Worm (Caenorhabditis elegans): ENCODE data around the gene Y47D7A.17.

Gene Y47D7A.17

DNA sequence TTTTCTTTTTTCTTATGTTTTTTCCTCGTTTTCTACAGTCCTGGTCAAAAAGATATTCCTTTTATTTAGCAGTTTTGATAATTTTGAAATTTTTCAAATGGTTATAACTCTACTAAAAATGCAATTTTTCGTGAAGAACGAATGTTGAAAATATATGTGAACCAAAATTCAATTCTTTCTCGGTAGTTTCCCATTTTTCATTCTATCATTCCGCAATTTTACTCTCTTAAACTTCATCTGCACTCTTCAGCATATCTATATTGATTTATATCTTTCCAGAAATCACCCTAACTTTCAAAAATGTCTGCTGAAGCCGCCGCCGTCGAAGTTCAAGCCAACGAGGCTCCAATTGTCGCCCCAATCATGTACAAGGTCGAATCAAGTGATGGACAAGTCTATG lies 10.5 kb upstream of the Y47D7A.17 start, which contains the start of gene skr-7:
TSS of gene skr-7 (plus strand) at position 301 of the 400 bp plus-strand sequence.
- TF ChIP-seq nhr-120 (GFP tag; IDR thresholded peaks at IDR 0.05) (no peak), ceh-91 (GFP tag; IDR thresholded peaks at IDR 0.05) (no peak), nfyb-1 (GFP tag; IDR thresholded peaks at IDR 0.05) (no peak), die-1 (tag; optimal IDR thresholded peaks at IDR 0.05) (no peak), lsl-1 (GFP tag; optimal IDR thresholded peaks at IDR 0.05) (no peak)

DNA sequence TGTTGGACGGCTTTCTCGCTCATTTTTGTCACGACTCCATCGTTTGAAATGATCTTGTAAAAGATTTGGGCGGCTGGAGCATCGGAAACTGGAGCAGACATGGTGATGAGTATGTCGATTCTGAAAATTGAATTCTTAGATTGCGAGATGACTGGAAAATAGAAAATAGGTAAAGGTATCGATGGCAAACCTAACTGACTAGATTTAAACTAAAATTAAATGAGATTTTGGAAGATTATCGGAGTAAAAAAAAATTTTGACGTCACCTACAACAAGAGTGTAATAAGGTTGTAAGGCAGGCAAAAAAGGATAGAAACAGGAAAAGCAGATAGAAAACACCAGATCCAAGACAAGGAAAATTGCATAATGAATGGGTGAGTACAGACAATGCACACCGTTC lies 9.9 kb upstream of the Y47D7A.17 start, which contains the start of gene skr-14:
TSS of gene skr-14 (minus strand) at position 101 of the 400 bp plus-strand sequence.
- no peak for TF ChIP-seq madf-10 (tag; optimal IDR thresholded peaks at IDR 0.05)
- no peak for TF ChIP-seq tbp1 (GFP tag; optimal IDR thresholded peaks at IDR 0.05)

DNA sequence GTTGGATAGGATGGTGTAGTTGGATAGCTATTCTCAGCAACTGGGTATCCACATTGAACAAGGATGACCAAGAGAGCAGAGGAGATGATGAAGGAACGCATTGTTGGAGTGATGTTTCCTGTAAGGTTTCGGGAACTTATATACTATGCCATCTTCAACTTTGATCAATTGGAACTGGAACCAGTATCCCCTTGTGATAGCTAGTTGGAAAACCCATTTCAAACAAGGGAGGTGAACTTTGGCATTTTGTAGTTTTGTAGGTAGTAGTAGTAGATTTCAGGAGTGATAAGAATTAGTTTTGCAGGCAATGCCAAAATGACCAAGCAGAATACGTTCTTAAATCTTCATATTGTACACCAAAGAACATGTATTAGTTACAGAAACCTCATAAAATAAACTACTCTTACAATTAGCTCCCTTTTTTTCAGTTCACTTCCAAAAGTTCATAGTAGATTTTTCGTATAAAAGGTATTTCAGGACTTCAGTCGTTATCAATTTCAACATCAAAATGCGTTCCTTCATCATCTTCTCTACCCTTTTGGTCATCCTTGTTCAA lies 8.2 kb upstream of the Y47D7A.17 start, which contains the start of the genes Y47D7A.7 and Y47D7A.2:
TSS of gene Y47D7A.7 (minus strand) at position 101 of the 556 bp plus-strand sequence.
TSS of gene Y47D7A.2 (plus strand) at position 506 of the 556 bp plus-strand sequence.
- no peak for TF ChIP-seq F49E8.2 (tag; optimal IDR thresholded peaks at IDR 0.05; ENCODE audit: insufficient read depth)
- no peak for TF ChIP-seq snpc-3.4 (tag; optimal IDR thresholded peaks at IDR 0.05)
- no peak for TF ChIP-seq ets-4 (GFP tag; optimal IDR thresholded peaks at IDR 0.05)
- no peak for TF ChIP-seq nfya-2 (GFP tag; IDR thresholded peaks at IDR 0.05)
- TF ChIP-seq hrde-1 (tag; optimal IDR thresholded peaks at IDR 0.05; ENCODE audit: borderline replicate concordance), result no peak
- no peak for TF ChIP-seq Y56A3A.18 (GFP tag; IDR thresholded peaks at IDR 0.05)
- TF ChIP-seq repo-1 (tag; optimal IDR thresholded peaks at IDR 0.05), result no peak
- no peak for TF ChIP-seq chd-7 (tag; optimal IDR thresholded peaks at IDR 0.05)
- no peak for TF ChIP-seq madf-6 (GFP tag; IDR thresholded peaks at IDR 0.05)
- TF ChIP-seq lin-35 (GFP tag; optimal IDR thresholded peaks at IDR 0.05), result no peak
- TF ChIP-seq lin-54 (GFP tag; optimal IDR thresholded peaks at IDR 0.05), result no peak
- TF ChIP-seq ama-1 (optimal IDR thresholded peaks at IDR 0.05), result no peak
- no peak for TF ChIP-seq ama-1 (GFP tag; optimal IDR thresholded peaks at IDR 0.05)
- TF ChIP-seq rcor-1 (GFP tag; IDR thresholded peaks at IDR 0.05), result no peak
- TF ChIP-seq snpc-4 (GFP tag; optimal IDR thresholded peaks at IDR 0.05), result no peak
- no peak for TF ChIP-seq snpc-4 (tag; optimal IDR thresholded peaks at IDR 0.05)

DNA sequence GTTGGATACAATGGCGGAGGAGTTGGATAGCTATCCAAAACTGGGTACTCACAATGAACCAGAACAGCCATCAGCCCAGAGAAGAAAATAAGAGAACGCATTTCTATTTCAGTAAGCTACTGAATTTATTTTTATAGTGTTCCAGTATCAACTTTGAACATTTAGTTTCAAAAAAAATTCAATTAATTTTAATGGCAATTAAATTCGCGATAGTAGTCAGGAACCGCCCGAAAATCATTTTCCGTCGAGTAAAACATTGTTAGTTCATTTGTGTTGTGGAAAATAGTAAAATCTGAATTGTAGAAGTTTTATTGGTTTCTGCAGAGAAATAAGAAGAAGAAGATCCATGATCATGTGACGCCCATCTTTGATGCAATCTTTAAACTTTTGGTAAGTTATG lies 6.5 kb upstream of the Y47D7A.17 start, which contains the start of gene Y47D7A.6:
TSS of gene Y47D7A.6 (minus strand) at position 101 of the 400 bp plus-strand sequence.
- TF ChIP-seq nhr-120 (GFP tag; IDR thresholded peaks at IDR 0.05), result no peak
- no peak for TF ChIP-seq egl-18 (GFP tag; IDR thresholded peaks at IDR 0.05)
- TF ChIP-seq madf-10 (tag; optimal IDR thresholded peaks at IDR 0.05), result no peak
- TF ChIP-seq gei-17 (GFP tag; optimal IDR thresholded peaks at IDR 0.05), result no peak
- TF ChIP-seq ztf-25 (GFP tag; IDR thresholded peaks at IDR 0.05), result no peak
- TF ChIP-seq Y56A3A.18 (GFP tag; IDR thresholded peaks at IDR 0.05), result no peak
- no peak for TF ChIP-seq bed-1 (GFP tag; IDR thresholded peaks at IDR 0.05)
- no peak for TF ChIP-seq lsy-27 (tag; optimal IDR thresholded peaks at IDR 0.05; ENCODE audit: borderline replicate concordance, insufficient read depth)
- TF ChIP-seq attf-3 (GFP tag; conservative IDR thresholded peaks at IDR 0.05), result no peak
- no peak for TF ChIP-seq egrh-3 (GFP tag; IDR thresholded peaks at IDR 0.05)
- TF ChIP-seq nfya-1 (tag; optimal IDR thresholded peaks at IDR 0.05; ENCODE audit: borderline replicate concordance, insufficient read depth), result no peak
- no peak for TF ChIP-seq lsl-1 (GFP tag; optimal IDR thresholded peaks at IDR 0.05)
- no peak for TF ChIP-seq snpc-1.3 (tag; optimal IDR thresholded peaks at IDR 0.05; ENCODE audit: insufficient read depth)
- no peak for TF ChIP-seq lin-35 (GFP tag; optimal IDR thresholded peaks at IDR 0.05)
- TF ChIP-seq D2030.7 (GFP tag; IDR thresholded peaks at IDR 0.05), result no peak

Data from whole organism, young adult.